Worm (Caenorhabditis elegans): ENCODE measurements around the gene W05E10.2.

DNA sequence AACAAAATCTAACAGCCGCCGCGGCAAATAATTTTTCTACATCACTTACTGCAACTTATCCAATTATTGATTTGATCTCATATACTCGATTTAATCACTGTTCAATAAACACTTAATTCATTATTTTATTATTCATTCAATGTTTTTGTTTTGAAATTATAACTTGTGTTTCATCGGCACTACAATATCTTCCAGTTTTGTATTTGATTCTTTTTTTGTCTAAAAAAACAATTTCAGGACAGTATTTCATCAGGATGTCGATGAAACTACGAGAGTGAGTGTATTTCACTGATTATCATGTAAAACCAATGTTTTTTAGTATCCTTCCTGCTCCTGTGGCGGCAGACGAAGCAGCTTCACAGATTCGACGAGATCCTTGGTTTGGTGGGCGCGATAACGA is 41.7 kb upstream of the W05E10.2 start, which contains the start of gene skp-1:
- TF ChIP-seq dao-5 (tag; optimal IDR thresholded peaks at IDR 0.05) (no peak), W03F9.2 (tag; optimal IDR thresholded peaks at IDR 0.05) (no peak), him-1 (tag; optimal IDR thresholded peaks at IDR 0.05) (no peak)
